Worm (Caenorhabditis elegans): ENCODE data around the gene T10C6.10.

ce11 chrV:16047508-16047907 is 11.3 kb downstream of the T10C6.10 start, which contains the start of gene str-198:
- TF ChIP-seq lin-35 (GFP tag; optimal IDR thresholded peaks at IDR 0.05) (no peak), atf-7 (tag; optimal IDR thresholded peaks at IDR 0.05) (no peak), madf-10 (tag; optimal IDR thresholded peaks at IDR 0.05) (no peak), dpff-1 (tag; optimal IDR thresholded peaks at IDR 0.05) (no peak), let-526 (GFP tag; IDR thresholded peaks at IDR 0.05) (no peak), somi-1 (GFP tag; optimal IDR thresholded peaks at IDR 0.05) (no peak), pha-4 (tag; optimal IDR thresholded peaks at IDR 0.05) (no peak), gei-17 (GFP tag; optimal IDR thresholded peaks at IDR 0.05) (no peak), tbp1 (GFP tag; optimal IDR thresholded peaks at IDR 0.05) (no peak), egl-44 (GFP tag; IDR thresholded peaks at IDR 0.05) (no peak), lsl-1 (GFP tag; optimal IDR thresholded peaks at IDR 0.05) (no peak), Y53F4B.3 (GFP tag; IDR thresholded peaks at IDR 0.05) (no peak), F57C9.4 (tag; optimal IDR thresholded peaks at IDR 0.05) (no peak), nfya-1 (tag; optimal IDR thresholded peaks at IDR 0.05; ENCODE audit: borderline replicate concordance, insufficient read depth) (no peak)

All from whole organism, young adult.